Fruit fly (Drosophila melanogaster): ENCODE measurements around the gene Vps13B.

Gene Vps13B

dm6 chr3R:29983073-29983544 lies 47.3 kb downstream of the Vps13B start, which contains the start of gene CG7896 (continued):
- TF ChIP-seq CG17186 (GFP tag; optimal IDR thresholded peaks at IDR 0.05) (no peak), fd3F (GFP tag; optimal IDR thresholded peaks at IDR 0.05) (peak; percentile 41), CG4730 (GFP tag; IDR thresholded peaks at IDR 0.05) (peak; percentile 74), Doc3 (GFP tag; IDR thresholded peaks at IDR 0.05; ENCODE audit: partially characterized antibody) (0 out of 3 replicates have a peak, but pooled peaks have one; percentile 9), pan (optimal IDR thresholded peaks at IDR 0.05) (no peak), pan (GFP tag; optimal IDR thresholded peaks at IDR 0.05 in 1 of 2, IDR thresholded peaks at IDR 0.05 in 1 of 2) (peak in 1 of 2 experiments; percentile 80), CG9797 (GFP tag; optimal IDR thresholded peaks at IDR 0.05) (no peak), Doc2 (GFP tag; IDR thresholded peaks at IDR 0.05) (0 out of 2 replicates have a peak, but pooled peaks have one; percentile 5), CG8924 (tag; optimal IDR thresholded peaks at IDR 0.05) (peak; percentile 72), Myb (GFP tag; optimal IDR thresholded peaks at IDR 0.05) (no peak), CG2120 (GFP tag; optimal IDR thresholded peaks at IDR 0.05) (peak; percentile 68), kah (GFP tag; optimal IDR thresholded peaks at IDR 0.05) (peak; percentile 10), Bgb (GFP tag; IDR thresholded peaks at IDR 0.05; ENCODE audit: partially characterized antibody) (no peak), CG12391 (tag; optimal IDR thresholded peaks at IDR 0.05) (peak; percentile 65), NFAT (GFP tag; IDR thresholded peaks at IDR 0.05) (peak; percentile 82), HmgD (GFP tag; optimal IDR thresholded peaks at IDR 0.05) (no peak), CG1647 (GFP tag; optimal IDR thresholded peaks at IDR 0.05) (no peak), hth (optimal IDR thresholded peaks at IDR 0.05) (no peak), nerfin-2 (GFP tag; IDR thresholded peaks at IDR 0.05; ENCODE audit: partially characterized antibody) (no peak), E2f2 (GFP tag; IDR thresholded peaks at IDR 0.05) (peak; percentile 55; the same call in 1 of the 2 replicates), CG6689 (GFP tag; IDR thresholded peaks at IDR 0.05) (peak; percentile 76), sqz (GFP tag; optimal IDR thresholded peaks at IDR 0.05) (peak; percentile 37), pnt (GFP tag; optimal IDR thresholded peaks at IDR 0.05) (no peak), caup (GFP tag; optimal IDR thresholded peaks at IDR 0.05; ENCODE audit: severe bottlenecking) (peak; percentile 67), row (GFP tag; IDR thresholded peaks at IDR 0.05) (peak; percentile 94), CG1602 (GFP tag; optimal IDR thresholded peaks at IDR 0.05) (peak; percentile 63), Bteb2 (GFP tag; optimal IDR thresholded peaks at IDR 0.05) (peak; percentile 10), jing (GFP tag; optimal IDR thresholded peaks at IDR 0.05) (peak; percentile 8), insv (GFP tag; optimal IDR thresholded peaks at IDR 0.05) (no peak), NC2β (GFP tag; optimal IDR thresholded peaks at IDR 0.05) (no peak), Ets97D (GFP tag; optimal IDR thresholded peaks at IDR 0.05) (no peak), Six4 (GFP tag; optimal IDR thresholded peaks at IDR 0.05) (peak; percentile 25), Ada2b (GFP tag; IDR thresholded peaks at IDR 0.05) (peak; percentile 76), Vsx1 (GFP tag; optimal IDR thresholded peaks at IDR 0.05) (peak; percentile 3), CG15269 (tag; optimal IDR thresholded peaks at IDR 0.05) (peak; percentile 74), trh (GFP tag; optimal IDR thresholded peaks at IDR 0.05) (no peak), CG2116 (GFP tag; optimal IDR thresholded peaks at IDR 0.05) (peak; percentile 34), CG6765 (GFP tag; optimal IDR thresholded peaks at IDR 0.05) (peak; percentile 31), ssp (GFP tag; IDR thresholded peaks at IDR 0.05) (peak; percentile 76), Dbx (GFP tag; IDR thresholded peaks at IDR 0.05) (peak; percentile 80), ab (GFP tag; optimal IDR thresholded peaks at IDR 0.05) (no peak), Dfd (GFP tag; optimal IDR thresholded peaks at IDR 0.05) (no peak), z (GFP tag; IDR thresholded peaks at IDR 0.05) (no peak), CG18262 (tag; optimal IDR thresholded peaks at IDR 0.05) (peak; percentile 82), C15 (GFP tag; IDR thresholded peaks at IDR 0.05) (no peak), zen2 (GFP tag; IDR thresholded peaks at IDR 0.05; ENCODE audit: partially characterized antibody) (no peak), BtbVII (GFP tag; optimal IDR thresholded peaks at IDR 0.05) (peak; percentile 48), hbn (GFP tag; IDR thresholded peaks at IDR 0.05; ENCODE audit: partially characterized antibody) (no peak), h (optimal IDR thresholded peaks at IDR 0.05) (no peak), Ets65A (GFP tag) (peak; percentile 53), Oli (tag; optimal IDR thresholded peaks at IDR 0.05) (peak; percentile 71), Hand (GFP tag; optimal IDR thresholded peaks at IDR 0.05) (peak; percentile 17)

All from whole organism, embryonic.